Worm (Caenorhabditis elegans): Measurements from ENCODE around the gene srh-219.
A peak's percentile ranks its signal among the peaks of the same experiment; 100 is the strongest.

srh-219 gene

DNA sequence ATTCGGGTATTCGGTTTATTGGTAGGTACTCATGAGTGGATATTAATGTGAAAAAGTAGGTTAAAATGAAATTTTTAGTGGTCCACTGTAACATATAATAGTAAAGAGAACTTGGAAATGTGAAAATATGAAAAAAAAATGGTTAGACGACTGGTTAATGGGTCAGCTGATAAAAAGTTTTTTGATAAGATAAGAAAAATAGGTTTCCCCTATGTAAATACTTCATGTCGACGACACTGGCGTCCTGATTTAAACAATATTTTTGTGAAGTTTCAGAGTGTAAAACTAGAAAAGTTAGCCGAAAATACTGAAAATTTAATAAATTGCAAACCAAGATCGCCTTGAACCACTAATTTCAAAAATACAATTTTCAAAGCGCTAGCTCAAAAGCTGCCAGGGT lies 37.8 kb downstream of the srh-219 start, which contains the start of gene F21A3.11:
F21A3.11 (minus strand) TSS at position 117 of the 400 bp plus-strand sequence.
- TF ChIP-seq nhr-80 (tag; optimal IDR thresholded peaks at IDR 0.05) = peak; percentile 16
- no peak for TF ChIP-seq madf-3 (GFP tag; IDR thresholded peaks at IDR 0.05)

DNA sequence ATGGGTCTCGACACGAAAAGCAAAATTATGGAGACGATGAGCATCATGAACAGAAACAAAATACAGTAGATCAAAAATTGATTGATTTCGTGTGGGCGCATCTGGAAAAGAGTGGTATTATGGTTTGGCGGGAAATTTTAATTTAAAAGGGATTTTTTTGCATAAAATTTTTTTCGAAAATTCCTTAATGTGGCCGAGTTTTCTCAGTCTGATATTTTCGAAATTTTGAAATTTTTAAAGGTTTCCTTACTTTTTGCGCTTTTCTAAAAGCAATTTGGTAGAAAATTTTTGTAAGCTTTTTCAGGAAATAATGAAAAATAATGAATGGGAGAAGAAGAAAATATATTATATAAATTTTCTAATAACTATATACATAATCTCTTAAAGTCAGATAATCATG lies 38.6 kb downstream of the srh-219 start, which contains the start of gene F21A3.2:
F21A3.2 (minus strand) TSS at position 101 of the 400 bp plus-strand sequence.
- TF ChIP-seq mxl-1 (tag; optimal IDR thresholded peaks at IDR 0.05) (no peak), fkh-3 (tag; optimal IDR thresholded peaks at IDR 0.05) (no peak), bed-1 (GFP tag; IDR thresholded peaks at IDR 0.05) (no peak), F55B11.4 (tag; optimal IDR thresholded peaks at IDR 0.05; ENCODE audit: borderline replicate concordance, insufficient read depth) (no peak), D2030.7 (GFP tag; IDR thresholded peaks at IDR 0.05) (no peak)

DNA sequence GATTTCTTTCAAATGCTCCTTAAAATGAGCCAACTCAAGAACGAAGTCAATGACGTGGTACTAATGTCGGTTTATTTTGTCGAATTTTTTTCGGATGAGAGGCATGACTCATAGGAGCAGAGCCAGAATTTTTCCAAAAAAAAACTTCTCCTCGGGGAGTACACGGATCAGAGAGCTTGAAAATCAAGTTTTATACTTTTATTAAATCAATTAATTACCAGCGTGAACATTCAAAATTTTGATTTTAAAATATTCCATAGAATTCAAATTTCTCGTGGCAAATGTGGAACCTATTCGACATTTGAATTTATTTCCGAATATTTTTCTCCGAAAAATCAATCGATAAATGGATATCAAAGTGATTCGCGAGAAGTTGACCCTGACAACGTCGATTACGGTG lies 41.1 kb downstream of the srh-219 start, which contains the start of gene F21A3.4:
F21A3.4 (plus strand) TSS at position 301 of the 400 bp plus-strand sequence.
- TF ChIP-seq ztf-6 (GFP tag; IDR thresholded peaks at IDR 0.05) (no peak), pbrm-1 (GFP tag; IDR thresholded peaks at IDR 0.05) (no peak), sea-2 (GFP tag; IDR thresholded peaks at IDR 0.05) (no peak), lin-26 (GFP tag; IDR thresholded peaks at IDR 0.05) (no peak), ceh-91 (GFP tag; IDR thresholded peaks at IDR 0.05) (no peak), tlf-1 (GFP tag; optimal IDR thresholded peaks at IDR 0.05) (no peak), bed-1 (GFP tag; IDR thresholded peaks at IDR 0.05) (no peak), tbp1 (GFP tag; optimal IDR thresholded peaks at IDR 0.05) (no peak), ztf-18 (tag; optimal IDR thresholded peaks at IDR 0.05) (no peak), attf-3 (GFP tag; conservative IDR thresholded peaks at IDR 0.05) (no peak), die-1 (tag; optimal IDR thresholded peaks at IDR 0.05) (no peak), zim-3 (tag; optimal IDR thresholded peaks at IDR 0.05) (no peak), Y79H2A.3 (GFP tag; conservative IDR thresholded peaks at IDR 0.05) (no peak), Y53G8AR.9 (GFP tag; conservative IDR thresholded peaks at IDR 0.05) (no peak), F55B11.4 (tag; optimal IDR thresholded peaks at IDR 0.05; ENCODE audit: borderline replicate concordance, insufficient read depth) (no peak), egrh-3 (GFP tag; IDR thresholded peaks at IDR 0.05) (no peak), C06A6.2 (GFP tag; conservative IDR thresholded peaks at IDR 0.05) (no peak), B0261.1 (tag; optimal IDR thresholded peaks at IDR 0.05) (no peak), lin-40 (tag; optimal IDR thresholded peaks at IDR 0.05) (no peak), T07F8.4 (tag; optimal IDR thresholded peaks at IDR 0.05) (no peak)

- TF ChIP-seq tlf-1 (GFP tag; optimal IDR thresholded peaks at IDR 0.05) = no peak
- no peak for TF ChIP-seq die-1 (tag; optimal IDR thresholded peaks at IDR 0.05)
- TF ChIP-seq nfyb-1 (GFP tag; IDR thresholded peaks at IDR 0.05) = no peak
- no peak for TF ChIP-seq zfh-2 (GFP tag; conservative IDR thresholded peaks at IDR 0.05)
- TF ChIP-seq lin-54 (GFP tag; optimal IDR thresholded peaks at IDR 0.05) = peak; percentile 49
- TF ChIP-seq ztf-26 (tag; optimal IDR thresholded peaks at IDR 0.05) = no peak
- TF ChIP-seq pbrm-1 (GFP tag; IDR thresholded peaks at IDR 0.05) = 0 out of 2 replicates have a peak, but pooled peaks have one; percentile 13
- no peak for TF ChIP-seq ama-1 (optimal IDR thresholded peaks at IDR 0.05)
- no peak for TF ChIP-seq ama-1 (GFP tag; optimal IDR thresholded peaks at IDR 0.05)
- TF ChIP-seq ztf-18 (tag; optimal IDR thresholded peaks at IDR 0.05) = peak; percentile 93
- no peak for TF ChIP-seq lag-1 (GFP tag; IDR thresholded peaks at IDR 0.05)
- peak; percentile 50 for TF ChIP-seq D2030.7 (GFP tag; IDR thresholded peaks at IDR 0.05)
- TF ChIP-seq B0261.1 (tag; optimal IDR thresholded peaks at IDR 0.05) = no peak
- no peak for TF ChIP-seq Y67H2A.10 (GFP tag; conservative IDR thresholded peaks at IDR 0.05)
- no peak for TF ChIP-seq ceh-79 (tag; optimal IDR thresholded peaks at IDR 0.05)
- no peak for TF ChIP-seq sdz-38 (tag; optimal IDR thresholded peaks at IDR 0.05)
- no peak for TF ChIP-seq F55B11.4 (tag; optimal IDR thresholded peaks at IDR 0.05; ENCODE audit: borderline replicate concordance, insufficient read depth)
- TF ChIP-seq lsl-1 (GFP tag; optimal IDR thresholded peaks at IDR 0.05) = peak; percentile 61
- TF ChIP-seq lsy-27 (tag; optimal IDR thresholded peaks at IDR 0.05; ENCODE audit: borderline replicate concordance, insufficient read depth) = no peak
- peak; percentile 28 for TF ChIP-seq tbp1 (GFP tag; optimal IDR thresholded peaks at IDR 0.05)
- TF ChIP-seq ceh-91 (GFP tag; IDR thresholded peaks at IDR 0.05) = no peak
- TF ChIP-seq xnd-1 (tag; optimal IDR thresholded peaks at IDR 0.05) = peak; percentile 43
- TF ChIP-seq let-526 (GFP tag; IDR thresholded peaks at IDR 0.05) = no peak
- 0 out of 2 replicates have a peak, but pooled peaks have one; percentile 36 for TF ChIP-seq rcor-1 (GFP tag; IDR thresholded peaks at IDR 0.05)
- no peak for TF ChIP-seq T07F8.4 (tag; optimal IDR thresholded peaks at IDR 0.05)
- TF ChIP-seq F33H1.4 (GFP tag; IDR thresholded peaks at IDR 0.05) = peak; percentile 48
- TF ChIP-seq bed-1 (GFP tag; IDR thresholded peaks at IDR 0.05) = no peak
- TF ChIP-seq cebp-2 (GFP tag; IDR thresholded peaks at IDR 0.05) = no peak
- TF ChIP-seq madf-6 (GFP tag; IDR thresholded peaks at IDR 0.05) = peak; percentile 66
These were observed 42.7 kb downstream of the srh-219 start, which contains the start of gene prde-1 for ce11 chrV:15537923-15538322. prde-1 (plus strand) TSS chrV:15538244.

Measured in whole organism, young adult.